Worm (Caenorhabditis elegans) whole organism, L2 larva: Measurements from ENCODE around the gene C32D5.12.

Experiments
- C34F6.9 ChIP-seq: fragments of 150-350 bp; optimal IDR thresholded peaks from 2 replicates; lab custom pipeline; 2014; ENCODE audit warnings: missing biosample characterization, missing genetic modification characterization
- F13H6.1 ChIP-seq: sonication (generic microtip); optimal IDR thresholded peaks from 2 replicates; lab custom pipeline; 2016; ENCODE audit warnings: missing genetic modification characterization, missing compliant biosample characterization
- R02D3.7 ChIP-seq: fragments of 150-350 bp; optimal IDR thresholded peaks from 2 replicates; lab custom pipeline; 2014; ENCODE audit warnings: missing biosample characterization, missing genetic modification characterization
- Y55F3AM.14 ChIP-seq: fragments of 200-800 bp; sonication (Bioruptor generic); optimal IDR thresholded peaks from 2 replicates; lab custom pipeline; 2018; ENCODE audit warnings: mild to moderate bottlenecking, missing genetic modification characterization, missing compliant biosample characterization
- ZK546.5 ChIP-seq: sonication (generic microtip); optimal IDR thresholded peaks from 2 replicates; lab custom pipeline; 2017; ENCODE audit warnings: missing biosample characterization, missing genetic modification characterization
- alr-1 ChIP-seq: fragments of 150-350 bp; optimal IDR thresholded peaks from 2 replicates; lab custom pipeline; 2014; ENCODE audit warnings: missing biosample characterization, missing genetic modification characterization
- aly-2 ChIP-seq: fragments of 150-350 bp; optimal IDR thresholded peaks from 2 replicates; lab custom pipeline; 2014; ENCODE audit warnings: missing biosample characterization, missing genetic modification characterization
- ama-1 ChIP-seq: fragments of 150-350 bp; optimal IDR thresholded peaks from 2 replicates; lab custom pipeline; 2018; ENCODE audit warnings: inconsistent platforms
- blmp-1 ChIP-seq: sonication (generic microtip); optimal IDR thresholded peaks from 2 replicates; lab custom pipeline; 2017; ENCODE audit warnings: missing genetic modification characterization, mild to moderate bottlenecking, missing compliant biosample characterization, antibody characterized with exemption, moderate library complexity; ENCODE audit not compliant: insufficient read depth
- ceh-16 ChIP-seq: fragments of 150-350 bp; optimal IDR thresholded peaks from 2 replicates; lab custom pipeline; 2014; ENCODE audit warnings: missing biosample characterization, missing genetic modification characterization
- ceh-82 ChIP-seq: fragments of 150-350 bp; optimal IDR thresholded peaks from 2 replicates; lab custom pipeline; 2014; ENCODE audit warnings: missing biosample characterization, missing genetic modification characterization
- crh-2 ChIP-seq: sonication (generic microtip); optimal IDR thresholded peaks from 2 replicates; lab custom pipeline; 2017; ENCODE audit warnings: missing biosample characterization, missing genetic modification characterization
- dmd-4 ChIP-seq: sonication (generic microtip); optimal IDR thresholded peaks from 2 replicates; lab custom pipeline; 2017; ENCODE audit warnings: missing biosample characterization, missing genetic modification characterization
- egl-27 ChIP-seq: sonication (generic microtip); optimal IDR thresholded peaks from 3 replicates; lab custom pipeline; 2017; ENCODE audit warnings: missing biosample characterization, missing genetic modification reagents, missing genetic modification characterization
- elt-1 ChIP-seq: fragments of 150-350 bp; optimal IDR thresholded peaks from 2 replicates; lab custom pipeline; 2014; ENCODE audit warnings: missing biosample characterization, missing genetic modification characterization
- elt-3 ChIP-seq: sonication (generic microtip); optimal IDR thresholded peaks from 2 replicates; lab custom pipeline; 2017; ENCODE audit warnings: missing biosample characterization, missing genetic modification characterization
- fos-1 ChIP-seq: fragments of 150-350 bp; optimal IDR thresholded peaks from 2 replicates; lab custom pipeline; 2014; ENCODE audit warnings: missing biosample characterization, missing genetic modification characterization
- gmeb-1 ChIP-seq: fragments of 150-350 bp; optimal IDR thresholded peaks from 2 replicates; lab custom pipeline; 2014; ENCODE audit warnings: missing biosample characterization, missing genetic modification characterization
- lin-11 ChIP-seq: fragments of 150-350 bp; sonication (generic microtip); optimal IDR thresholded peaks from 2 replicates; lab custom pipeline; 2014; ENCODE audit warnings: missing biosample characterization, missing genetic modification characterization, inconsistent platforms, mixed read lengths
- lin-13 ChIP-seq: fragments of 150-350 bp; optimal IDR thresholded peaks from 2 replicates; lab custom pipeline; 2014; ENCODE audit warnings: missing biosample characterization, missing genetic modification reagents, missing genetic modification characterization
- lin-39 ChIP-seq: fragments of 150-350 bp; optimal IDR thresholded peaks from 2 replicates; lab custom pipeline; 2014; ENCODE audit warnings: missing biosample characterization, missing genetic modification reagents, missing genetic modification characterization
- lsy-2 ChIP-seq, 2 experiments: fragments of 150-350 bp in 1 of 2; sonication (generic microtip) in 1 of 2; optimal IDR thresholded peaks; 2 replicates each; lab custom pipeline; 2014 to 2017; ENCODE audit warnings: missing biosample characterization in 2 of 2, missing genetic modification characterization in 2 of 2
- mab-5 ChIP-seq: fragments of 150-350 bp; optimal IDR thresholded peaks from 2 replicates; lab custom pipeline; 2014; ENCODE audit warnings: missing biosample characterization, missing genetic modification characterization
- mbf-1 ChIP-seq: sonication (generic microtip); optimal IDR thresholded peaks from 2 replicates; lab custom pipeline; 2017; ENCODE audit warnings: missing biosample characterization, missing genetic modification characterization
- mdl-1 ChIP-seq, 2 experiments: fragments of 150-350 bp in 1 of 2; sonication (generic microtip) in 1 of 2; optimal IDR thresholded peaks; 2 replicates each; lab custom pipeline; 2017; ENCODE audit warnings: missing biosample characterization in 2 of 2, missing genetic modification characterization in 2 of 2
- nhr-10 ChIP-seq: sonication (generic microtip); optimal IDR thresholded peaks from 2 replicates; lab custom pipeline; 2017; ENCODE audit warnings: missing biosample characterization, missing genetic modification characterization
- nhr-11 ChIP-seq: fragments of 150-350 bp; optimal IDR thresholded peaks from 2 replicates; lab custom pipeline; 2014; ENCODE audit warnings: missing biosample characterization, missing genetic modification characterization
- nhr-12 ChIP-seq: fragments of 150-350 bp; optimal IDR thresholded peaks from 2 replicates; lab custom pipeline; 2014; ENCODE audit warnings: missing biosample characterization, missing genetic modification characterization
- nhr-129 ChIP-seq: fragments of 150-350 bp; optimal IDR thresholded peaks from 2 replicates; lab custom pipeline; 2014; ENCODE audit warnings: missing biosample characterization, missing genetic modification characterization
- nhr-21 ChIP-seq: fragments of 150-350 bp; optimal IDR thresholded peaks from 2 replicates; lab custom pipeline; 2014; ENCODE audit warnings: missing biosample characterization, missing genetic modification characterization
- nhr-23 ChIP-seq: fragments of 150-350 bp; optimal IDR thresholded peaks from 2 replicates; lab custom pipeline; 2014; ENCODE audit warnings: missing biosample characterization, missing genetic modification reagents, missing genetic modification characterization
- nhr-237 ChIP-seq: fragments of 150-350 bp; optimal IDR thresholded peaks from 2 replicates; lab custom pipeline; 2014; ENCODE audit warnings: missing biosample characterization, missing genetic modification characterization
- nhr-25 ChIP-seq: fragments of 150-350 bp; sonication (generic microtip); optimal IDR thresholded peaks from 3 replicates; lab custom pipeline; 2014; ENCODE audit warnings: missing biosample characterization, missing genetic modification characterization
- nhr-6 ChIP-seq: fragments of 150-350 bp; optimal IDR thresholded peaks from 2 replicates; lab custom pipeline; 2014; ENCODE audit warnings: missing biosample characterization, missing genetic modification characterization
- nhr-77 ChIP-seq: fragments of 150-350 bp; optimal IDR thresholded peaks from 2 replicates; lab custom pipeline; 2014; ENCODE audit warnings: missing biosample characterization, missing genetic modification characterization
- peb-1 ChIP-seq: fragments of 150-350 bp; optimal IDR thresholded peaks from 2 replicates; lab custom pipeline; 2014; ENCODE audit warnings: missing biosample characterization, missing genetic modification characterization
- sem-4 ChIP-seq: fragments of 150-350 bp; optimal IDR thresholded peaks from 2 replicates; lab custom pipeline; 2014; ENCODE audit warnings: missing biosample characterization, missing genetic modification reagents, missing genetic modification characterization
- skn-1 ChIP-seq: sonication (generic microtip); optimal IDR thresholded peaks from 2 replicates; lab custom pipeline; 2017; ENCODE audit warnings: missing biosample characterization, missing genetic modification characterization
- sma-3 ChIP-seq: sonication (generic microtip); optimal IDR thresholded peaks from 2 replicates; lab custom pipeline; 2016; ENCODE audit warnings: missing genetic modification reagents, missing genetic modification characterization, missing compliant biosample characterization
- sma-9 ChIP-seq, 2 experiments: fragments of 150-350 bp in 1 of 2; sonication (generic microtip) in 1 of 2; optimal IDR thresholded peaks; 2 replicates each; lab custom pipeline; 2014 to 2016; ENCODE audit warnings: missing genetic modification characterization in 2 of 2, mild to moderate bottlenecking in 1 of 2, missing biosample characterization in 1 of 2, missing compliant biosample characterization in 1 of 2, missing genetic modification reagents in 1 of 2, moderate library complexity in 1 of 2
- snpc-4 ChIP-seq: fragments of 150-350 bp; optimal IDR thresholded peaks from 2 replicates; lab custom pipeline; 2014; ENCODE audit warnings: missing biosample characterization, missing genetic modification characterization
- unc-39 ChIP-seq: fragments of 150-350 bp; optimal IDR thresholded peaks from 2 replicates; lab custom pipeline; 2014; ENCODE audit warnings: missing biosample characterization, missing genetic modification characterization
- unc-55 ChIP-seq: fragments of 150-350 bp; sonication (generic microtip); optimal IDR thresholded peaks from 3 replicates; lab custom pipeline; 2014; ENCODE audit warnings: missing biosample characterization, missing genetic modification reagents, missing genetic modification characterization
- unc-62 ChIP-seq: fragments of 150-350 bp; optimal IDR thresholded peaks from 2 replicates; lab custom pipeline; 2014; ENCODE audit warnings: missing biosample characterization, missing genetic modification reagents, missing genetic modification characterization
- zag-1 ChIP-seq: fragments of 150-350 bp; optimal IDR thresholded peaks from 2 replicates; lab custom pipeline; 2014; ENCODE audit warnings: missing biosample characterization, missing genetic modification characterization
- ztf-1 ChIP-seq: fragments of 200-800 bp; sonication (Bioruptor generic); conservative IDR thresholded peaks from 2 replicates; pipeline ENCODE4 v1.3.6; 2022; ENCODE audit warnings: missing genetic modification characterization, missing compliant biosample characterization
- ztf-11 ChIP-seq: sonication (generic microtip); optimal IDR thresholded peaks from 2 replicates; lab custom pipeline; 2017; ENCODE audit warnings: missing biosample characterization, missing genetic modification characterization
- ztf-4 ChIP-seq: fragments of 150-350 bp; optimal IDR thresholded peaks from 2 replicates; lab custom pipeline; 2014; ENCODE audit warnings: missing biosample characterization, missing genetic modification characterization

Gene C32D5.12

ce11 chrII:6347341-6348118 is 11.3 kb downstream of the C32D5.12 start, which contains the start of gene lgg-1:
lgg-1 (minus strand) TSS chrII:6347719.
- TF ChIP-seq nhr-129 (tag; lab: Kevin White, UChicago) (peak; percentile 91), C34F6.9 (peak; percentile 81), zag-1 (peak; percentile 71), crh-2 (peak; percentile 51), nhr-23 (no peak), lin-39 (no peak), gmeb-1 (tag; lab: Kevin White, UChicago) (no peak), aly-2 (tag; lab: Kevin White, UChicago) (no peak), ama-1 (lab: Kevin White, UChicago) (peak; percentile 97), mbf-1 (no peak), ZK546.5 (tag; lab: Kevin White, UChicago) (no peak), Y55F3AM.14 (GFP tag; lab: Kevin White, UChicago) (peak; percentile 36), nhr-237 (tag; lab: Kevin White, UChicago) (no peak), ceh-82 (tag; lab: Kevin White, UChicago) (peak; percentile 28), sma-3 (peak; percentile 35), lin-11 (tag; lab: Kevin White, UChicago) (peak; percentile 60), ztf-1 (no peak), dmd-4 (tag; lab: Kevin White, UChicago) (no peak), mdl-1 (tag; optimal IDR thresholded peaks at IDR 0.05; lab: Kevin White, UChicago) (peak; percentile 14 to 25), nhr-10 (no peak), elt-1 (tag; lab: Kevin White, UChicago) (no peak), nhr-12 (tag; lab: Kevin White, UChicago) (no peak), skn-1 (tag; lab: Kevin White, UChicago) (no peak), ztf-11 (tag; lab: Kevin White, UChicago) (no peak), unc-55 (GFP tag; lab: Kevin White, UChicago) (peak; percentile 68), mab-5 (tag; lab: Kevin White, UChicago) (no peak), nhr-6 (tag; lab: Kevin White, UChicago) (peak; percentile 48), unc-62 (GFP tag; lab: Kevin White, UChicago) (peak; percentile 14), lsy-2 (tag; optimal IDR thresholded peaks at IDR 0.05; lab: Kevin White, UChicago) (peak; percentile 36 to 59), elt-3 (tag; lab: Kevin White, UChicago) (no peak), ceh-16 (tag; lab: Kevin White, UChicago) (no peak), nhr-25 (tag; lab: Kevin White, UChicago) (peak; percentile 55), blmp-1 (tag; lab: Kevin White, UChicago) (peak; percentile 83), nhr-11 (no peak), snpc-4 (no peak), lin-13 (peak; percentile 15), unc-39 (tag; lab: Kevin White, UChicago) (no peak), sma-9 (GFP tag; optimal IDR thresholded peaks at IDR 0.05; lab: Kevin White, UChicago) (peak; percentile 51), sma-9 (tag; optimal IDR thresholded peaks at IDR 0.05; lab: Kevin White, UChicago) (no peak), fos-1 (tag; lab: Kevin White, UChicago) (peak; percentile 55), egl-27 (tag; lab: Kevin White, UChicago) (peak; percentile 45), alr-1 (tag; lab: Kevin White, UChicago) (no peak), sem-4 (tag; lab: Kevin White, UChicago) (peak; percentile 9), nhr-21 (tag; lab: Kevin White, UChicago) (peak; percentile 50), ztf-4 (tag; lab: Kevin White, UChicago) (no peak), peb-1 (no peak), nhr-77 (no peak), F13H6.1 (tag; lab: Kevin White, UChicago) (no peak), R02D3.7 (tag; lab: Kevin White, UChicago) (no peak)
- TF ChIP-seq, all 48 proteins: peak for 22
